Fruit fly (Drosophila melanogaster) whole organism, wandering third instar larva: Measurements from ENCODE around the gene brn.

Experiments used
- CrebA ChIP-seq: fragments of 200-800 bp; sonication (Bioruptor generic); optimal IDR thresholded peaks from 2 replicates; lab custom pipeline; 2016; ENCODE audit warnings: missing biosample characterization, mild to moderate bottlenecking, missing genetic modification characterization, borderline replicate concordance
- HLH106 ChIP-seq: fragments of 200-800 bp; optimal IDR thresholded peaks from 3 replicates; lab custom pipeline; 2019; ENCODE audit warnings: missing biosample characterization, mild to moderate bottlenecking, missing genetic modification characterization, moderate library complexity
- Hr83 ChIP-seq: fragments of 200-300 bp; sonication (Bioruptor generic); optimal IDR thresholded peaks from 2 replicates; lab custom pipeline; 2016; ENCODE audit warnings: missing biosample characterization, mild to moderate bottlenecking, missing genetic modification characterization, moderate library complexity; ENCODE audit not compliant: poor library complexity, severe bottlenecking
- Jra ChIP-seq: sonication (Bioruptor generic); optimal IDR thresholded peaks from 2 replicates; lab custom pipeline; 2016; ENCODE audit warnings: missing biosample characterization, missing genetic modification characterization
- N ChIP-seq: fragments of >200 bp; optimal IDR thresholded peaks from 2 replicates; lab custom pipeline; 2018; ENCODE audit warnings: missing biosample characterization, missing external identifiers, missing genetic modification characterization
- Rel ChIP-seq, 2 experiments: fragments of 200-800 bp; sonication (Bioruptor generic) in 1 of 2; optimal IDR thresholded peaks; 2 replicates in 1 of 2; 3 replicates in 1 of 2; lab custom pipeline; 2016 to 2019; ENCODE audit warnings: mild to moderate bottlenecking in 2 of 2, missing biosample characterization in 2 of 2, missing genetic modification characterization in 2 of 2, moderate library complexity in 1 of 2
- Vsx2 ChIP-seq: fragments of 200-300, 225-300 bp; sonication (Bioruptor generic); optimal IDR thresholded peaks from 2 replicates; lab custom pipeline; 2018; ENCODE audit warnings: missing biosample characterization, missing genetic modification characterization; ENCODE audit not compliant: partially characterized antibody
- dmrt93B ChIP-seq: fragments of 200-800 bp; sonication (Bioruptor generic); optimal IDR thresholded peaks from 2 replicates; lab custom pipeline; 2018; ENCODE audit warnings: missing biosample characterization, mild to moderate bottlenecking, missing genetic modification characterization
- dsf ChIP-seq: sonication (Bioruptor generic); optimal IDR thresholded peaks from 2 replicates; lab custom pipeline; 2016; ENCODE audit warnings: missing biosample characterization, missing genetic modification characterization, borderline replicate concordance
- ey ChIP-seq: fragments of 200-800 bp; sonication (Bioruptor generic); optimal IDR thresholded peaks from 2 replicates; lab custom pipeline; 2016; ENCODE audit warnings: missing biosample characterization, missing genetic modification characterization
- foxo ChIP-seq, 2 experiments: fragments of 200-800 bp; sonication (Bioruptor generic); optimal IDR thresholded peaks; 2 replicates in 1 of 2; 3 replicates in 1 of 2; lab custom pipeline; 2016 to 2017; ENCODE audit warnings: missing biosample characterization in 2 of 2, missing genetic modification characterization in 2 of 2
- fru ChIP-seq: fragments of 200-800 bp; sonication (Bioruptor generic); optimal IDR thresholded peaks from 3 replicates; lab custom pipeline; 2016; ENCODE audit warnings: missing biosample characterization, mild to moderate bottlenecking, missing genetic modification characterization
- jim ChIP-seq: fragments of 175-275, 200-325 bp; sonication (Bioruptor generic); optimal IDR thresholded peaks from 2 replicates; lab custom pipeline; 2016; ENCODE audit warnings: missing biosample characterization, mild to moderate bottlenecking, missing genetic modification characterization
- lola ChIP-seq: fragments of >200 bp; optimal IDR thresholded peaks from 2 replicates; lab custom pipeline; 2017; ENCODE audit warnings: missing biosample characterization, missing genetic modification characterization
- pan ChIP-seq: fragments of >200 bp; optimal IDR thresholded peaks from 2 replicates; lab custom pipeline; 2017
- sage ChIP-seq: fragments of 200-800 bp; sonication (Bioruptor generic); optimal IDR thresholded peaks from 2 replicates; lab custom pipeline; 2016; ENCODE audit warnings: missing biosample characterization, mild to moderate bottlenecking, missing genetic modification characterization
- sv ChIP-seq: fragments of 200-800 bp; sonication (Bioruptor generic); optimal IDR thresholded peaks from 3 replicates; lab custom pipeline; 2016; ENCODE audit warnings: missing biosample characterization, missing genetic modification characterization

Gene brn

DNA sequence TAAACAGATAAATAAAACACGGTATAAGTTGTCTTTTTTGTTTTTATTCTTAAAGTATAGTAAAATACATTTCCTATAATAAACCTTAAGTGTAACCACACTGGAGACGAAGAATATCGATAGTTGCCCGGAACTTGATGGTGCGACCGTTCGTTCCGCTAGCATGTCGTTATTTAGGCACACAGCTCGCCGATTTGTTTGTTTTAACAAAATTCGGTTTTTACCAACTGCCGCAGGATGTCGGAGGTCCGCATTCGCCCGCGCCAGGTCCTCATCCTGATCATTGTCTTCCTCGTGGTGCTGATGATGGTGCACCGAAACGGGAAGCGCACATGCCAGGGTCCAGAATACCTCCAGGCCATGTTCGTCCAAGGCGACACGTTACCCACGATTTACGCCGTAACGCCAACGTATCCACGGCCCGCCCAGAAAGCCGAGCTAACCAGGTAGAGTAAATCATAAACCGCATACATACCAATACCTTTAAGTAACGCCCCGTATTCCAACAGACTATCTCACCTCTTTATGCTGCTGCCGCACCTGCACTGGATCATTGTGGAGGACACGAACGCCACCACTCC is 27.0 kb downstream of the brn start, which contains the start of gene GlcAT-I:
TSS of gene GlcAT-I (plus strand) at position 163 of the 581 bp plus-strand sequence.
- TF ChIP-seq Hr83, result no peak
- no peak for TF ChIP-seq Rel (GFP tag; optimal IDR thresholded peaks at IDR 0.05; lab: Kevin White, UChicago)
- TF ChIP-seq Rel (tag; optimal IDR thresholded peaks at IDR 0.05; lab: Kevin White, UChicago), result peak; percentile 18
- TF ChIP-seq lola (GFP tag; lab: Kevin White, UChicago), result no peak
- TF ChIP-seq ey (GFP tag; lab: Kevin White, UChicago), result no peak
- no peak for TF ChIP-seq dsf (GFP tag; lab: Kevin White, UChicago)
- no peak for TF ChIP-seq jim

DNA sequence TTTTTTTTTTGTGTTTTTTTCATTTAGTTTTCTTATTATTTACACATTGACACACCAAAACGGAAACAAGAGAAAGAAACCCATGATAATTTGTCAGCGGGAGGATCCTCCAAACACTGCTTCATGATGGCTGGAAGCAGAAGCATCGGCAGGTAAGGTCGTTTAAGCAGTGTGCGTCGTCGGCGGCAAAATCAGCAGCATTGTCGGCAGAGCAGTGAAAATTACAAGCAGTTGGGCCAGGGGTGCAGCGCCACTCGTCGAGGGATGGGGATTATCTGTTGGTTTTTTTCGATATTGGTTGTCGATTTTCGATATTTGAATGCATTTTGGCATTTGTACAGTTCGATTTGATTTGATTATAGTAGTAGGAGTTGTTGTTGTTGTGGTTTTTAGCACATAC is 34.9 kb downstream of the brn start:
- TF ChIP-seq sage (GFP tag; lab: Kevin White, UChicago) (no peak), dsf (GFP tag; lab: Kevin White, UChicago) (no peak), Vsx2 (no peak), Jra (GFP tag; lab: Kevin White, UChicago) (no peak), CrebA (GFP tag; lab: Kevin White, UChicago) (no peak), pan (lab: Kevin White, UChicago) (no peak), dmrt93B (GFP tag; lab: Kevin White, UChicago) (no peak), HLH106 (tag; lab: Kevin White, UChicago) (no peak), fru (GFP tag; lab: Kevin White, UChicago) (no peak), N (no peak), foxo (GFP tag; optimal IDR thresholded peaks at IDR 0.05; lab: Kevin White, UChicago) (no peak), sv (GFP tag; lab: Kevin White, UChicago) (no peak), Rel (GFP tag; optimal IDR thresholded peaks at IDR 0.05; lab: Kevin White, UChicago) (no peak), Rel (tag; optimal IDR thresholded peaks at IDR 0.05; lab: Kevin White, UChicago) (no peak)

DNA sequence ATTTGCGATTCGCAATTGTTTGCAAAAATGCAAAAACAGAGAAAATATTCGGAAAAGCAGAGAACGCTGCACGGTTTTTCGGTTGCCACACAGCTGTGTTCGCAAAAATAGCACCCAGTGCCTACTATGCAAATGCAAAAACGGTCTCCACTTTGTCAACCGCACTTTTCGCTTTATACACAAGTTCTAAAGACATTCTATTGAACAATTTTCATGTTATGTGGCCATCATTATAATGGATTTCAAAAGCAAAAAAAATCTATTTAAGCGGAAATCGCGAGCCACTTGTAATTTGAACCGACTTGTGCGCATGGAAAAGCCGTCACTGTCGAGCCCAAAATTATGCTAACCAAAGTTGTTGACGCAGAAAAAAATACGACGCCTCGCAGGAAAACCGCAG is 46.8 kb downstream of the brn start:
- TF ChIP-seq N, result no peak
- peak; percentile 11 for TF ChIP-seq HLH106 (tag; lab: Kevin White, UChicago)
